Comparison of ENCODE assay signal across 4 fruit fly cellular contexts in genomic region chr3R:15611692-15612091, dm6.
TF ChIP-seq lines count a peak whose summit lies in the region.

No protein-coding gene starts in this region.

- no peak for TF ChIP-seq CTCF in whole organism, embryonic (GFP tag; optimal IDR thresholded peaks at IDR 0.05; lab: Kevin White, UChicago)

TF ChIP-seq in whole organism, embryonic, 481 proteins besides CTCF, POLR2A, EP300 and RAD21 (continues in another document):
- TF ChIP-seq Tbp (GFP tag; optimal IDR thresholded peaks at IDR 0.05; lab: Kevin White, UChicago) = no peak
- no peak for TF ChIP-seq fu2 (GFP tag; optimal IDR thresholded peaks at IDR 0.05; lab: Kevin White, UChicago)
- TF ChIP-seq CG7745 (tag; optimal IDR thresholded peaks at IDR 0.05; lab: Kevin White, UChicago) = no peak
- no peak for TF ChIP-seq CG11247 (GFP tag; IDR thresholded peaks at IDR 0.05; lab: Robert Waterston, UW)
- no peak for TF ChIP-seq CG12155 (GFP tag; optimal IDR thresholded peaks at IDR 0.05; lab: Kevin White, UChicago)
- no peak for TF ChIP-seq Neu2 (GFP tag; optimal IDR thresholded peaks at IDR 0.05; lab: Kevin White, UChicago; ENCODE audit: borderline replicate concordance)
- no peak for TF ChIP-seq CG18476 (GFP tag; optimal IDR thresholded peaks at IDR 0.05; lab: Kevin White, UChicago)
- no peak for TF ChIP-seq kay (GFP tag; optimal IDR thresholded peaks at IDR 0.05; lab: Kevin White, UChicago)
- TF ChIP-seq gfzf (GFP tag; optimal IDR thresholded peaks at IDR 0.05; lab: Kevin White, UChicago) = no peak
- no peak for TF ChIP-seq chif (GFP tag; optimal IDR thresholded peaks at IDR 0.05; lab: Kevin White, UChicago)
- TF ChIP-seq CG12219 (GFP tag; optimal IDR thresholded peaks at IDR 0.05; lab: Kevin White, UChicago) = no peak
- TF ChIP-seq CG10274 (GFP tag; optimal IDR thresholded peaks at IDR 0.05; lab: Kevin White, UChicago) = no peak
- TF ChIP-seq CG8478 (optimal IDR thresholded peaks at IDR 0.05; lab: Kevin White, UChicago) = no peak
- TF ChIP-seq CG1602 (GFP tag; optimal IDR thresholded peaks at IDR 0.05; lab: Kevin White, UChicago) = no peak
- TF ChIP-seq CG3847 (GFP tag; IDR thresholded peaks at IDR 0.05; lab: Robert Waterston, UW) = no peak
- no peak for TF ChIP-seq zfh2 (GFP tag; optimal IDR thresholded peaks at IDR 0.05; lab: Kevin White, UChicago)
- peak; percentile 1 for TF ChIP-seq lilli (GFP tag; optimal IDR thresholded peaks at IDR 0.05; lab: Kevin White, UChicago)
- TF ChIP-seq ac (GFP tag; optimal IDR thresholded peaks at IDR 0.05; lab: Kevin White, UChicago) = no peak
- no peak for TF ChIP-seq stwl (tag; optimal IDR thresholded peaks at IDR 0.05; lab: Kevin White, UChicago)
- no peak for TF ChIP-seq CG18764 (GFP tag; optimal IDR thresholded peaks at IDR 0.05; lab: Kevin White, UChicago)
- TF ChIP-seq kah (GFP tag; optimal IDR thresholded peaks at IDR 0.05; lab: Kevin White, UChicago) = no peak
- no peak for TF ChIP-seq CG13296 (GFP tag; optimal IDR thresholded peaks at IDR 0.05; lab: Kevin White, UChicago)
- TF ChIP-seq wor (GFP tag; IDR thresholded peaks at IDR 0.05; lab: Robert Waterston, UW) = no peak
- TF ChIP-seq Dip3 (GFP tag; optimal IDR thresholded peaks at IDR 0.05; lab: Kevin White, UChicago) = no peak

TF ChIP-seq in whole organism, prepupa, 60 proteins besides CTCF, POLR2A, EP300 and RAD21 (continues in another document):
- TF ChIP-seq Sox102F (GFP tag; optimal IDR thresholded peaks at IDR 0.05; lab: Kevin White, UChicago) = peak; percentile 30
- peak; percentile 31 for TF ChIP-seq pdm3 (GFP tag; optimal IDR thresholded peaks at IDR 0.05; lab: Kevin White, UChicago)
- no peak for TF ChIP-seq Gug (GFP tag; IDR thresholded peaks at IDR 0.05; lab: Robert Waterston, UW)
- peak; percentile 75 for TF ChIP-seq svp (GFP tag; lab: Kevin White, UChicago)
- TF ChIP-seq CG7368 (GFP tag; optimal IDR thresholded peaks at IDR 0.05; lab: Kevin White, UChicago) = no peak
- peak; percentile 10 for TF ChIP-seq achi (GFP tag; optimal IDR thresholded peaks at IDR 0.05; lab: Kevin White, UChicago)
- TF ChIP-seq Hr4 (GFP tag; optimal IDR thresholded peaks at IDR 0.05; lab: Kevin White, UChicago) = no peak
- peak; percentile 3 for TF ChIP-seq CG6792 (GFP tag; optimal IDR thresholded peaks at IDR 0.05; lab: Kevin White, UChicago)
- TF ChIP-seq CG3032 (tag; optimal IDR thresholded peaks at IDR 0.05; lab: Kevin White, UChicago) = no peak
- no peak for TF ChIP-seq vri (GFP tag; optimal IDR thresholded peaks at IDR 0.05; lab: Kevin White, UChicago)
- no peak for TF ChIP-seq Lpt (GFP tag; optimal IDR thresholded peaks at IDR 0.05; lab: Kevin White, UChicago)
- TF ChIP-seq CG6276 (GFP tag; optimal IDR thresholded peaks at IDR 0.05; lab: Kevin White, UChicago) = no peak
- TF ChIP-seq OdsH (GFP tag; optimal IDR thresholded peaks at IDR 0.05; lab: Kevin White, UChicago) = peak; percentile 17
- no peak for TF ChIP-seq fkh (GFP tag; optimal IDR thresholded peaks at IDR 0.05; lab: Kevin White, UChicago)
- TF ChIP-seq Hr39 (GFP tag; optimal IDR thresholded peaks at IDR 0.05; lab: Kevin White, UChicago) = peak; percentile 36
- TF ChIP-seq CG11762 (GFP tag; optimal IDR thresholded peaks at IDR 0.05; lab: Kevin White, UChicago; ENCODE audit: insufficient read depth) = no peak
- TF ChIP-seq CG4318 (GFP tag; optimal IDR thresholded peaks at IDR 0.05; lab: Kevin White, UChicago) = no peak
- no peak for TF ChIP-seq acj6 (GFP tag; optimal IDR thresholded peaks at IDR 0.05; lab: Kevin White, UChicago)
- TF ChIP-seq CG3919 (GFP tag; optimal IDR thresholded peaks at IDR 0.05; lab: Kevin White, UChicago) = no peak
- peak; percentile 9 for TF ChIP-seq topi (GFP tag; optimal IDR thresholded peaks at IDR 0.05; lab: Kevin White, UChicago)
- TF ChIP-seq Ets96B (tag; optimal IDR thresholded peaks at IDR 0.05; lab: Kevin White, UChicago) = no peak
- TF ChIP-seq CG15336 (GFP tag; IDR thresholded peaks at IDR 0.05; lab: Robert Waterston, UW) = no peak
- peak; percentile 55 for TF ChIP-seq Eip78C (GFP tag; lab: Kevin White, UChicago)
- peak; percentile 37 for TF ChIP-seq Met (GFP tag; optimal IDR thresholded peaks at IDR 0.05; lab: Kevin White, UChicago)
- no peak for TF ChIP-seq CG34406 (GFP tag; optimal IDR thresholded peaks at IDR 0.05; lab: Kevin White, UChicago)

TF ChIP-seq in whole organism, pupa, 21 proteins besides CTCF, POLR2A, EP300 and RAD21:
- TF ChIP-seq CG34367 (tag; optimal IDR thresholded peaks at IDR 0.05; lab: Kevin White, UChicago) (no peak), CG14655 (GFP tag; optimal IDR thresholded peaks at IDR 0.05; lab: Kevin White, UChicago) (no peak), CG17806 (tag; optimal IDR thresholded peaks at IDR 0.05; lab: Kevin White, UChicago) (no peak), CG8159 (tag; optimal IDR thresholded peaks at IDR 0.05; lab: Kevin White, UChicago) (peak; percentile 52), CG15710 (tag; optimal IDR thresholded peaks at IDR 0.05; lab: Kevin White, UChicago) (peak; percentile 17), Snoo (tag; optimal IDR thresholded peaks at IDR 0.05; lab: Kevin White, UChicago) (no peak)

TF ChIP-seq in whole organism, wandering third instar larva, 38 proteins besides CTCF, POLR2A, EP300 and RAD21:
- no peak for TF ChIP-seq Abd-B (GFP tag; optimal IDR thresholded peaks at IDR 0.05; lab: Kevin White, UChicago)
- peak; percentile 29 for TF ChIP-seq h (GFP tag; optimal IDR thresholded peaks at IDR 0.05; lab: Kevin White, UChicago)
- no peak for TF ChIP-seq Hnf4 (GFP tag; optimal IDR thresholded peaks at IDR 0.05; lab: Kevin White, UChicago)
- TF ChIP-seq pan (optimal IDR thresholded peaks at IDR 0.05; lab: Kevin White, UChicago) = no peak
- TF ChIP-seq N (GFP tag; optimal IDR thresholded peaks at IDR 0.05; lab: Kevin White, UChicago) = no peak
- TF ChIP-seq Mio (GFP tag; optimal IDR thresholded peaks at IDR 0.05; lab: Kevin White, UChicago) = no peak
- peak; percentile 15 for TF ChIP-seq woc (GFP tag; optimal IDR thresholded peaks at IDR 0.05; lab: Kevin White, UChicago)
- TF ChIP-seq sv (GFP tag; optimal IDR thresholded peaks at IDR 0.05; lab: Kevin White, UChicago) = no peak
- TF ChIP-seq Sp1 (GFP tag; optimal IDR thresholded peaks at IDR 0.05; lab: Kevin White, UChicago) = peak; percentile 25
- TF ChIP-seq sage (GFP tag; optimal IDR thresholded peaks at IDR 0.05; lab: Kevin White, UChicago) = no peak
- TF ChIP-seq OdsH (GFP tag; optimal IDR thresholded peaks at IDR 0.05; lab: Kevin White, UChicago) = peak; percentile 39
- TF ChIP-seq foxo (GFP tag; optimal IDR thresholded peaks at IDR 0.05; lab: Kevin White, UChicago) = peak in 1 of 2 experiments; percentile 54
- TF ChIP-seq tai (GFP tag; optimal IDR thresholded peaks at IDR 0.05; lab: Kevin White, UChicago) = no peak
- peak; percentile 18 for TF ChIP-seq rgr (GFP tag; optimal IDR thresholded peaks at IDR 0.05; lab: Kevin White, UChicago)
- TF ChIP-seq brk (GFP tag; optimal IDR thresholded peaks at IDR 0.05; lab: Kevin White, UChicago) = no peak
- peak; percentile 47 for TF ChIP-seq HLH106 (tag; optimal IDR thresholded peaks at IDR 0.05; lab: Kevin White, UChicago)
- TF ChIP-seq ey (GFP tag; optimal IDR thresholded peaks at IDR 0.05; lab: Kevin White, UChicago) = peak; percentile 50
- no peak for TF ChIP-seq Jra (GFP tag; optimal IDR thresholded peaks at IDR 0.05; lab: Kevin White, UChicago)
- peak; percentile 42 for TF ChIP-seq fru (GFP tag; optimal IDR thresholded peaks at IDR 0.05; lab: Kevin White, UChicago)
- TF ChIP-seq dl (GFP tag; optimal IDR thresholded peaks at IDR 0.05; lab: Kevin White, UChicago; ENCODE audit: insufficient read depth in 1 of 2, partially characterized antibody in 2 of 2) = no peak

Comparison
In these comparisons a context has a peak if more than half of its experiments do, and no peak if none do; other contexts are left out.
1. Of the 7 proteins assayed by ChIP-seq in both whole organism, embryonic and whole organism, prepupa: peak only in whole organism, embryonic: Blimp-1; only in whole organism, prepupa: Hr39; in both: Sox102F; in neither: 4.